Worm (Caenorhabditis elegans) whole organism, L2 larva: ENCODE results near the gene B0554.7.

Source experiments
- ama-1 ChIP-seq: fragments of 150-350 bp; optimal IDR thresholded peaks from 2 replicates; lab custom pipeline; 2018; ENCODE audit warnings: inconsistent platforms
- blmp-1 ChIP-seq: sonication (generic microtip); optimal IDR thresholded peaks from 2 replicates; lab custom pipeline; 2017; ENCODE audit warnings: missing genetic modification characterization, mild to moderate bottlenecking, missing compliant biosample characterization, antibody characterized with exemption, moderate library complexity; ENCODE audit not compliant: insufficient read depth
- ceh-16 ChIP-seq: fragments of 150-350 bp; optimal IDR thresholded peaks from 2 replicates; lab custom pipeline; 2014; ENCODE audit warnings: missing biosample characterization, missing genetic modification characterization
- ceh-82 ChIP-seq: fragments of 150-350 bp; optimal IDR thresholded peaks from 2 replicates; lab custom pipeline; 2014; ENCODE audit warnings: missing biosample characterization, missing genetic modification characterization
- elt-1 ChIP-seq: fragments of 150-350 bp; optimal IDR thresholded peaks from 2 replicates; lab custom pipeline; 2014; ENCODE audit warnings: missing biosample characterization, missing genetic modification characterization
- elt-3 ChIP-seq: sonication (generic microtip); optimal IDR thresholded peaks from 2 replicates; lab custom pipeline; 2017; ENCODE audit warnings: missing biosample characterization, missing genetic modification characterization
- lin-11 ChIP-seq: fragments of 150-350 bp; sonication (generic microtip); optimal IDR thresholded peaks from 2 replicates; lab custom pipeline; 2014; ENCODE audit warnings: missing biosample characterization, missing genetic modification characterization, inconsistent platforms, mixed read lengths
- nhr-12 ChIP-seq: fragments of 150-350 bp; optimal IDR thresholded peaks from 2 replicates; lab custom pipeline; 2014; ENCODE audit warnings: missing biosample characterization, missing genetic modification characterization
- nhr-21 ChIP-seq: fragments of 150-350 bp; optimal IDR thresholded peaks from 2 replicates; lab custom pipeline; 2014; ENCODE audit warnings: missing biosample characterization, missing genetic modification characterization
- nhr-237 ChIP-seq: fragments of 150-350 bp; optimal IDR thresholded peaks from 2 replicates; lab custom pipeline; 2014; ENCODE audit warnings: missing biosample characterization, missing genetic modification characterization
- nhr-25 ChIP-seq: fragments of 150-350 bp; sonication (generic microtip); optimal IDR thresholded peaks from 3 replicates; lab custom pipeline; 2014; ENCODE audit warnings: missing biosample characterization, missing genetic modification characterization
- skn-1 ChIP-seq: sonication (generic microtip); optimal IDR thresholded peaks from 2 replicates; lab custom pipeline; 2017; ENCODE audit warnings: missing biosample characterization, missing genetic modification characterization
- unc-62 ChIP-seq: fragments of 150-350 bp; optimal IDR thresholded peaks from 2 replicates; lab custom pipeline; 2014; ENCODE audit warnings: missing biosample characterization, missing genetic modification reagents, missing genetic modification characterization
- ztf-4 ChIP-seq: fragments of 150-350 bp; optimal IDR thresholded peaks from 2 replicates; lab custom pipeline; 2014; ENCODE audit warnings: missing biosample characterization, missing genetic modification characterization

- TF ChIP-seq nhr-12 (tag; lab: Kevin White, UChicago) (no peak), blmp-1 (tag; lab: Kevin White, UChicago) (no peak), ama-1 (lab: Kevin White, UChicago) (no peak), ceh-82 (tag; lab: Kevin White, UChicago) (no peak), elt-3 (tag; lab: Kevin White, UChicago) (no peak), ztf-4 (tag; lab: Kevin White, UChicago) (no peak), elt-1 (tag; lab: Kevin White, UChicago) (no peak), nhr-25 (tag; lab: Kevin White, UChicago) (no peak), skn-1 (tag; lab: Kevin White, UChicago) (no peak), lin-11 (tag; lab: Kevin White, UChicago) (no peak), ceh-16 (no peak), unc-62 (GFP tag; lab: Kevin White, UChicago) (no peak), nhr-237 (tag; lab: Kevin White, UChicago) (no peak), nhr-21 (tag; lab: Kevin White, UChicago) (no peak)
Observed at ce11 chrV:432991-433390, 7.8 kb downstream of the B0554.7 start.
